Fruit fly (Drosophila melanogaster): ENCODE measurements around the gene CG15564.

Gene CG15564

DNA sequence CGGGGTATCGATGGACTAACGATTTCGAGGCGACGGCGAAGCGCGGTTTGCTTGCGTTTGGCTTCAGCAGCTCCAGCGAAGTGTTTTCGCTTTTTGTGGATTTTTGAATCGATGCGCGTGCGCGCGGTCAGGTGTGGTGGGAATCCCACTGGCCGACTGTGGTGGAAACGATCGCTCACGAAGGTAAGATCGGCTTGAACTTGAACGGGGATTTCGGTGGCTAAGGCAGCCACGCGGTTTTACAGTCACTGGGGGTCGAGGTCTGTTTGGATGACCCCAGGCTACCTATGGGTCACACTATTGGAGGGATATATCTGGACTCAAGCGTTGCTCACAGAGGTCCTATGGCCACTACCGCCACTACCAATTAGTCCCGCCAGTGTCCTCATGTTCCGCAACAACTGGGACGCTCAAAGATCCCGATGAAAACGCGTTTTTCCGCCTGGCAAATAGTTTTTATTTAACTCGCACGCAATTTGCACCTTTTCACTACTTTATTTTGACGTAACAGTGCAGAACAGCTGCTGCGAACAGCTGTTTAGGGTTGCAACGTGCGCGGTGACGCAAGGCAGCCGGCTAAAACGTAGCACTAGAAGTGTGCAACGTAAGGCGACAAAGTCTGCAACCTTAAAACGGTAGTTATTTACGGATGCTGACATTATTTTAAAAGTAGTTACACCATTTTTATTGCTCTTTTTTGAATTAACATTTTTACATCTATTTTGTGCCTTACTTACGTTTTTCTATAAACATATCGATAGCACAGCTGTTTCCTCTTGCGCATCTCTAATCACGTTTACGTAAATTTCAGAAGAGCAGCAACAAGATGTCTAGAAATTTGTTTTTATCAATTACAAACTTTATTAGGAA lies 17.2 kb upstream of the CG15564 start, which contains the start of the genes qless and mRpL32 (continued):
- TF ChIP-seq ac (GFP tag; optimal IDR thresholded peaks at IDR 0.05) (no peak), scrt (GFP tag; optimal IDR thresholded peaks at IDR 0.05) (peak; percentile 80), pnt (GFP tag; optimal IDR thresholded peaks at IDR 0.05) (peak; percentile 39), croc (GFP tag; conservative IDR thresholded peaks at IDR 0.05) (peak; percentile 71), CG14710 (tag; optimal IDR thresholded peaks at IDR 0.05) (peak; percentile 74), CG15601 (tag; optimal IDR thresholded peaks at IDR 0.05) (no peak), bsh (GFP tag; optimal IDR thresholded peaks at IDR 0.05) (peak in 1 of 2 experiments; percentile 29), dm (GFP tag; optimal IDR thresholded peaks at IDR 0.05) (peak; percentile 35), CG3281 (GFP tag; optimal IDR thresholded peaks at IDR 0.05) (peak; percentile 42), sna (GFP tag; IDR thresholded peaks at IDR 0.05; ENCODE audit: partially characterized antibody) (peak; percentile 77), Hr39 (optimal IDR thresholded peaks at IDR 0.05) (no peak), bigmax (GFP tag; optimal IDR thresholded peaks at IDR 0.05) (no peak), Ravus (GFP tag; IDR thresholded peaks at IDR 0.05) (no peak; the same call in 1 of the 2 replicates), CG8359 (GFP tag; optimal IDR thresholded peaks at IDR 0.05; ENCODE audit: borderline replicate concordance) (peak; percentile 35), CG6813 (GFP tag; optimal IDR thresholded peaks at IDR 0.05) (no peak), Bdp1 (GFP tag; optimal IDR thresholded peaks at IDR 0.05) (peak; percentile 26), Hmx (GFP tag; optimal IDR thresholded peaks at IDR 0.05) (no peak), CG4730 (GFP tag; IDR thresholded peaks at IDR 0.05) (peak; percentile 76), Dbx (GFP tag; IDR thresholded peaks at IDR 0.05) (peak; percentile 79), CG15479 (GFP tag; optimal IDR thresholded peaks at IDR 0.05) (peak; percentile 56), CG10321 (GFP tag; IDR thresholded peaks at IDR 0.05) (no peak), her (GFP tag; optimal IDR thresholded peaks at IDR 0.05) (no peak), CG30431 (GFP tag; optimal IDR thresholded peaks at IDR 0.05) (no peak), CG1792 (GFP tag; optimal IDR thresholded peaks at IDR 0.05) (peak; percentile 74), wdn (GFP tag; IDR thresholded peaks at IDR 0.05) (no peak), CG4282 (GFP tag; optimal IDR thresholded peaks at IDR 0.05) (no peak), eve (GFP tag; optimal IDR thresholded peaks at IDR 0.05) (no peak), tin (GFP tag; optimal IDR thresholded peaks at IDR 0.05) (peak; percentile 82), PHDP (tag; optimal IDR thresholded peaks at IDR 0.05) (peak; percentile 14), GATAe (GFP tag; conservative IDR thresholded peaks at IDR 0.05) (peak; percentile 61), fd64A (GFP tag; optimal IDR thresholded peaks at IDR 0.05) (no peak), H2.0 (GFP tag; IDR thresholded peaks at IDR 0.05) (0 out of 2 replicates have a peak, but pooled peaks have one; percentile 4), CG9727 (GFP tag; optimal IDR thresholded peaks at IDR 0.05) (peak; percentile 60), Bteb2 (GFP tag; optimal IDR thresholded peaks at IDR 0.05) (peak; percentile 28), zf30C (GFP tag; optimal IDR thresholded peaks at IDR 0.05) (no peak), en (GFP tag; optimal IDR thresholded peaks at IDR 0.05) (no peak), tio (GFP tag; optimal IDR thresholded peaks at IDR 0.05) (no peak), Aef1 (GFP tag; IDR thresholded peaks at IDR 0.05) (peak; percentile 65), tap (tag; optimal IDR thresholded peaks at IDR 0.05) (no peak), Kr (GFP tag; optimal IDR thresholded peaks at IDR 0.05) (no peak), CG8388 (GFP tag; optimal IDR thresholded peaks at IDR 0.05) (no peak), D19B (GFP tag; optimal IDR thresholded peaks at IDR 0.05) (no peak), CG16863 (GFP tag; optimal IDR thresholded peaks at IDR 0.05) (peak; percentile 21), ind (GFP tag; optimal IDR thresholded peaks at IDR 0.05) (peak; percentile 83), br (optimal IDR thresholded peaks at IDR 0.05) (no peak), ase (GFP tag; IDR thresholded peaks at IDR 0.05) (peak; percentile 77), z (GFP tag; IDR thresholded peaks at IDR 0.05) (no peak), CG12744 (GFP tag; optimal IDR thresholded peaks at IDR 0.05) (no peak), CG2712 (tag; optimal IDR thresholded peaks at IDR 0.05) (peak; percentile 85), CG33557 (GFP tag; optimal IDR thresholded peaks at IDR 0.05) (no peak)

Measured in whole organism, embryonic.